Worm (Caenorhabditis elegans): ENCODE data around the gene eat-17.
"Not testable (repeated sequence)": the region's sequence is repeated elsewhere in the genome, so short reads cannot be mapped to it uniquely, and the experiment has no call there.

eat-17 gene

ce11 chrX:16461319-16461718, 44.7 kb upstream of the eat-17 start (continued):
- TF ChIP-seq sdz-38 (tag; optimal IDR thresholded peaks at IDR 0.05) = no peak
- no peak for TF ChIP-seq Y53F4B.3 (GFP tag; IDR thresholded peaks at IDR 0.05)
- no peak for TF ChIP-seq aptf-3 (GFP tag; IDR thresholded peaks at IDR 0.05)
- TF ChIP-seq mel-28 (tag; optimal IDR thresholded peaks at IDR 0.05; ENCODE audit: borderline replicate concordance) = no peak
- TF ChIP-seq mes-4 (tag; optimal IDR thresholded peaks at IDR 0.05) = no peak
- peak; percentile 63; the same call in 1 of the 2 replicates for TF ChIP-seq pbrm-1 (GFP tag; IDR thresholded peaks at IDR 0.05)
- TF ChIP-seq lin-35 (GFP tag; optimal IDR thresholded peaks at IDR 0.05) = no peak
- no peak for TF ChIP-seq F22D6.2 (tag; optimal IDR thresholded peaks at IDR 0.05)
- TF ChIP-seq ztf-3 (GFP tag; optimal IDR thresholded peaks at IDR 0.05) = no peak
- no peak for TF ChIP-seq ztf-6 (GFP tag; IDR thresholded peaks at IDR 0.05)
- TF ChIP-seq nfyb-1 (GFP tag; IDR thresholded peaks at IDR 0.05) = no peak
- TF ChIP-seq athp-1 (tag; optimal IDR thresholded peaks at IDR 0.05) = no peak
- no peak for TF ChIP-seq lin-54 (GFP tag; optimal IDR thresholded peaks at IDR 0.05)
- TF ChIP-seq hrde-1 (tag; optimal IDR thresholded peaks at IDR 0.05; ENCODE audit: borderline replicate concordance) = no peak
- no peak for TF ChIP-seq gei-17 (GFP tag; optimal IDR thresholded peaks at IDR 0.05)
- no peak for TF ChIP-seq nhr-120 (GFP tag; IDR thresholded peaks at IDR 0.05)

DNA sequence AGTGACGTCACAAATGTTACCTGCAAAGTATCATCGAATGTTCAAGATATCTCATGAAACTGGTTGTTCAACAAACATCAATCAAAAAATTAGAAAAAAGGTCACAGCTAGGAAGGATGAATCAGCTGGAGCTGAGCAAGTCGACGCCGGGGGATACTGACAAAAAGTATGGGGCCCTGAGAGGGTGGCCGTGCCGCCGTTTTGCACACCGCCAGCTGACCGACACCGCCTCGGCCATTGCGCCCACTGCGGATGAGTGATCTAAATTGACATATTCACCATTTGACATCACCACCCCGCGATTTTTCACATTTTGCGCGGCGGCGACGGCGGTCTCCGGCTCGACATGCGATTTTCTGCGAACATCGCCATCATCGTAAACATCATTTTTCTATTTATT, 40.5 kb upstream of the eat-17 start:
- peak; percentile 78 for TF ChIP-seq zfh-2 (GFP tag; conservative IDR thresholded peaks at IDR 0.05)
- no peak for TF ChIP-seq attf-3 (GFP tag; conservative IDR thresholded peaks at IDR 0.05)
- no peak for TF ChIP-seq F57A8.1 (GFP tag; optimal IDR thresholded peaks at IDR 0.05)

DNA sequence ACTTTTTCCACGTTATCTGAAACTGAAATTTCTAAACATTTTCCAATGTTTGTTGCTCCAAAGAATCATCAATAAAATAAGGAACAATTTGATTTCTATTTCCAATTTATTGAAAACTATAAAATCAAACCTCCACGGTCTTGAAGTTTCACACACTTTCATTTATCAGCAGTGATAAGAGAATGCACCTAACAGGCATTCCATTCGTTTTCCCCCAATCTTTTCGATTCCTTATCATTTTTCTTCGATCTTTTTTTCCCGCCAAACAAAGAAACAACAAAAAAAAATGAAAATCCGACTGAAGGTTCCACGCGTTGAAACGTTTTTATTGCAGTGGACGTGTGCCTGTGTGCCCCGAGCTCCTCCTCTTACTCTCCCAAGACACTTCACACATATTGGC, 40.0 kb upstream of the eat-17 start, which contains the start of gene nas-39:
nas-39 (plus strand) TSS at position 269 of the 400 bp plus-strand sequence.
- TF ChIP-seq mes-4 (tag; optimal IDR thresholded peaks at IDR 0.05) (no peak), D2030.7 (GFP tag; IDR thresholded peaks at IDR 0.05) (no peak), hlh-26 (GFP tag; conservative IDR thresholded peaks at IDR 0.05) (no peak), sptf-2 (GFP tag; optimal IDR thresholded peaks at IDR 0.05) (no peak), attf-3 (GFP tag; conservative IDR thresholded peaks at IDR 0.05) (no peak), nhr-80 (tag; optimal IDR thresholded peaks at IDR 0.05) (peak; percentile 73), F23B12.7 (tag; optimal IDR thresholded peaks at IDR 0.05; ENCODE audit: insufficient read depth) (no peak), F22D6.2 (tag; optimal IDR thresholded peaks at IDR 0.05) (no peak), lsy-27 (tag; optimal IDR thresholded peaks at IDR 0.05; ENCODE audit: borderline replicate concordance, insufficient read depth) (no peak), lin-54 (GFP tag; optimal IDR thresholded peaks at IDR 0.05) (no peak), dox-1 (GFP tag; IDR thresholded peaks at IDR 0.05) (0 out of 2 replicates have a peak, but pooled peaks have one; percentile 7)

DNA sequence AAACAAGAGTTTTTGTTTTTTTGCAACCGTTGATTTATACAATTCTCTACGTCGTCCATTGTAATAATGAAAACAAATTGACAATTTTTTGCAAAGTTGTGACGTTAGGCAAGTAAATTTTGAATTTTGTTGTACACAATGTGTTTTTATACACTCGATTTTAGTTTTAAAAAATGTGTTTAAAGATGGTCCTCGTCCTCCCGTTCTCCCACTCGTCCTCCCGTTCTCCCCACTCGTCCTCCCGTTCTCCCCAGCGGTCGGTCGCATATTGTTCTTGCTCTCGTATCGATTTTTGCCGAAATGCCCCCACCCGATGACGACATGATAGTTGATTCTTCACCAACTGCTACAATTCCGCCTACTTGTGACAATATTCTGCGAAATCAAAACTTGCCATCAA, 35.0 kb upstream of the eat-17 start, which contains the start of gene F38E9.4:
F38E9.4 (plus strand) TSS at position 301 of the 400 bp plus-strand sequence.
- not testable (repeated sequence) for TF ChIP-seq gei-17 (GFP tag; optimal IDR thresholded peaks at IDR 0.05); egl-18 (GFP tag; IDR thresholded peaks at IDR 0.05); D2030.7 (GFP tag; IDR thresholded peaks at IDR 0.05)

DNA sequence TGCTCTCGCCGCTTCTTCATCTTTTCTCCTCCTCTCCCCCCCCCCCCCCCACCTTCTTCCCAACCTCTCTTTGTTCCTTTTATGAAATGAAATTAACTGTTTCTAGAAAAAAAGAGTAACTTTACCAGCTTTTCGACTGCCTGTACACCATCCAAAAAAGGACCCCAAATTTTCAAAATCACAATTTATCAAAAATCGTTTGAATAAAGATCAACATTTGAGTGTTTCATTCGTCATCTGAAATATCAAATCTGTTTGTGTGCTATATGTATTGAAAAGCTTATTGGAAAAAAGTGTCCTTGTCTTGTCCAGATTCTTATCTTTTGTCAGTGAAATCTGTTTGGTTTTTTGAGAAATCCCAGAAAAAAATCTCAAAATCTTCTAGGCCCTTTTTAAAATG, 34.5 kb upstream of the eat-17 start:
- TF ChIP-seq him-1 (tag; optimal IDR thresholded peaks at IDR 0.05) = no peak
- no peak for TF ChIP-seq hlh-26 (GFP tag; conservative IDR thresholded peaks at IDR 0.05)
- TF ChIP-seq egl-18 (GFP tag; IDR thresholded peaks at IDR 0.05) = no peak
- no peak for TF ChIP-seq attf-6 (GFP tag; IDR thresholded peaks at IDR 0.05)
- TF ChIP-seq C17E4.6 (GFP tag; IDR thresholded peaks at IDR 0.05) = no peak
- TF ChIP-seq K11D2.4 (GFP tag; IDR thresholded peaks at IDR 0.05) = no peak
- TF ChIP-seq zfh-2 (GFP tag; conservative IDR thresholded peaks at IDR 0.05) = no peak
- TF ChIP-seq Y53F4B.3 (GFP tag; IDR thresholded peaks at IDR 0.05) = no peak
- no peak for TF ChIP-seq ZK185.1 (tag; optimal IDR thresholded peaks at IDR 0.05; ENCODE audit: poor library complexity, severe bottlenecking)
- no peak for TF ChIP-seq ztf-28 (GFP tag; IDR thresholded peaks at IDR 0.05)
